Worm (Caenorhabditis elegans) whole organism, dauer: Measurements from ENCODE around the gene C18H7.4.

Source experiments
- unc-62 ChIP-seq: sonication (generic microtip); optimal IDR thresholded peaks from 2 replicates; lab custom pipeline; 2017; ENCODE audit warnings: missing biosample characterization, missing genetic modification reagents, missing genetic modification characterization

The C18H7.4 gene

ce11 chrIV:593029-593428, at the start of gene C18H7.4:
C18H7.4 (plus strand) TSS chrIV:593329.
- no peak for TF ChIP-seq unc-62 (GFP tag; lab: Kevin White, UChicago)

ce11 chrIV:545852-546251, 47.3 kb upstream of the C18H7.4 start:
- no peak for TF ChIP-seq unc-62 (GFP tag; lab: Kevin White, UChicago)

- TF ChIP-seq unc-62 (GFP tag; lab: Kevin White, UChicago): no peak
Observed at ce11 chrIV:548000-548399, 45.1 kb upstream of the C18H7.4 start, which contains the start of gene F56A11.4. F56A11.4 (plus strand) TSS chrIV:548300.

ce11 chrIV:551923-552322, 41.2 kb upstream of the C18H7.4 start:
- no peak for TF ChIP-seq unc-62 (GFP tag; lab: Kevin White, UChicago)

ce11 chrIV:554005-554404, 39.1 kb upstream of the C18H7.4 start:
- no peak for TF ChIP-seq unc-62 (GFP tag; lab: Kevin White, UChicago)

- no peak for TF ChIP-seq unc-62 (GFP tag; lab: Kevin White, UChicago)
Observed at ce11 chrIV:558735-559284, 34.3 kb upstream of the C18H7.4 start, which contains the start of gene efn-4. efn-4 (plus strand) TSS chrIV:559234.

- TF ChIP-seq unc-62 (GFP tag; lab: Kevin White, UChicago): no peak
Observed at ce11 chrIV:560314-560713, 32.8 kb upstream of the C18H7.4 start.

- no peak for TF ChIP-seq unc-62 (GFP tag; lab: Kevin White, UChicago)
Observed at ce11 chrIV:560780-561179, 32.3 kb upstream of the C18H7.4 start.

ce11 chrIV:563417-563816, 29.7 kb upstream of the C18H7.4 start:
- TF ChIP-seq unc-62 (GFP tag; lab: Kevin White, UChicago): no peak

- no peak for TF ChIP-seq unc-62 (GFP tag; lab: Kevin White, UChicago)
Observed at ce11 chrIV:564000-564399, 29.1 kb upstream of the C18H7.4 start.

ce11 chrIV:570799-571300, 22.3 kb upstream of the C18H7.4 start, which contains the start of gene F56A11.5:
F56A11.5 (minus strand) TSS chrIV:570849.
- no peak for TF ChIP-seq unc-62 (GFP tag; lab: Kevin White, UChicago)

- TF ChIP-seq unc-62 (GFP tag; lab: Kevin White, UChicago): no peak
Observed at ce11 chrIV:572487-572886, 20.6 kb upstream of the C18H7.4 start, which contains the start of gene gex-2. gex-2 (plus strand) TSS chrIV:572769.

ce11 chrIV:580512-580911, 12.6 kb upstream of the C18H7.4 start:
- no peak for TF ChIP-seq unc-62 (GFP tag; lab: Kevin White, UChicago)

ce11 chrIV:582130-582529, 11.0 kb upstream of the C18H7.4 start, which contains the start of gene F56A11.6:
F56A11.6 (minus strand) TSS chrIV:582230.
- no peak for TF ChIP-seq unc-62 (GFP tag; lab: Kevin White, UChicago)

- no peak for TF ChIP-seq unc-62 (GFP tag; lab: Kevin White, UChicago)
Observed at ce11 chrIV:584039-584438, 9.1 kb upstream of the C18H7.4 start.

- TF ChIP-seq unc-62 (GFP tag; lab: Kevin White, UChicago): no peak
Observed at ce11 chrIV:587729-588128, 5.4 kb upstream of the C18H7.4 start, which contains the start of gene C18H7.12. C18H7.12 (minus strand) TSS chrIV:587829.

ce11 chrIV:592382-592781, 747 bp upstream of the C18H7.4 start, which contains the start of gene C18H7.6:
C18H7.6 (minus strand) TSS chrIV:592485.
- TF ChIP-seq unc-62 (GFP tag; lab: Kevin White, UChicago): no peak
